Worm (Caenorhabditis elegans): ENCODE data around the gene sqd-1.

Gene sqd-1

ce11 chrIV:6323654-6324224 is at the start of gene sqd-1 (continued):
- TF ChIP-seq lim-7 (GFP tag; IDR thresholded peaks at IDR 0.05), result peak; percentile 74
- TF ChIP-seq ctbp-1 (GFP tag; IDR thresholded peaks at IDR 0.05), result peak; percentile 87
- TF ChIP-seq hlh-30 (tag; optimal IDR thresholded peaks at IDR 0.05; ENCODE audit: insufficient read depth), result peak; percentile 92
- TF ChIP-seq ceh-32 (tag; optimal IDR thresholded peaks at IDR 0.05; ENCODE audit: poor library complexity), result peak; percentile 79
- TF ChIP-seq F37D6.2 (tag; optimal IDR thresholded peaks at IDR 0.05), result peak; percentile 89
- no peak for TF ChIP-seq unc-39 (tag; optimal IDR thresholded peaks at IDR 0.05)
- peak; percentile 96 for TF ChIP-seq dmd-6 (GFP tag; IDR thresholded peaks at IDR 0.05)
- peak; percentile 53; the same call in 1 of the 2 replicates for TF ChIP-seq dmd-8 (GFP tag; IDR thresholded peaks at IDR 0.05)
- peak; percentile 88 for TF ChIP-seq Y75B8A.6 (GFP tag; IDR thresholded peaks at IDR 0.05)
- peak; percentile 88 for TF ChIP-seq F10B5.3 (tag; optimal IDR thresholded peaks at IDR 0.05)
- TF ChIP-seq nhr-28 (tag; optimal IDR thresholded peaks at IDR 0.05), result peak; percentile 76
- no peak for TF ChIP-seq egl-27 (tag; optimal IDR thresholded peaks at IDR 0.05)
- TF ChIP-seq F44E2.7 (GFP tag; IDR thresholded peaks at IDR 0.05), result no peak
- peak; percentile 98 for TF ChIP-seq T26A8.4 (GFP tag; IDR thresholded peaks at IDR 0.05)
- TF ChIP-seq mxl-2 (GFP tag; conservative IDR thresholded peaks at IDR 0.05), result no peak
- peak; percentile 53 to 61 for TF ChIP-seq mdl-1 (tag; optimal IDR thresholded peaks at IDR 0.05)
- TF ChIP-seq madf-9 (GFP tag; conservative IDR thresholded peaks at IDR 0.05), result peak; percentile 92
- peak; percentile 76; the same call in 1 of the 2 replicates for TF ChIP-seq php-3 (GFP tag; IDR thresholded peaks at IDR 0.05)
- peak; percentile 70 for TF ChIP-seq sdz-12 (GFP tag; optimal IDR thresholded peaks at IDR 0.05)
- peak; percentile 92 for TF ChIP-seq arid-1 (GFP tag; conservative IDR thresholded peaks at IDR 0.05)
- peak; percentile 90 for TF ChIP-seq zfp-3 (GFP tag; conservative IDR thresholded peaks at IDR 0.05)
- TF ChIP-seq lin-39 (tag; optimal IDR thresholded peaks at IDR 0.05), result no peak
- TF ChIP-seq ceh-44 (GFP tag; IDR thresholded peaks at IDR 0.05), result peak; percentile 84; the same call in 1 of the 2 replicates
- TF ChIP-seq pha-4 (GFP tag; IDR thresholded peaks at IDR 0.05), result peak; percentile 92
- no peak for TF ChIP-seq pha-4 (tag; optimal IDR thresholded peaks at IDR 0.05)
- peak; percentile 7 for TF ChIP-seq ztf-11 (tag; optimal IDR thresholded peaks at IDR 0.05)
- 0 out of 2 replicates have a peak, but pooled peaks have one; percentile 64 for TF ChIP-seq Y105C5A.15 (GFP tag; IDR thresholded peaks at IDR 0.05)
- peak; percentile 81 for TF ChIP-seq nhr-77 (tag; optimal IDR thresholded peaks at IDR 0.05)
- TF ChIP-seq skn-1 (tag; optimal IDR thresholded peaks at IDR 0.05), result no peak
- peak; percentile 48; the same call in 1 of the 2 replicates for TF ChIP-seq nhr-41 (GFP tag; IDR thresholded peaks at IDR 0.05)
- peak; percentile 52 for TF ChIP-seq ces-1 (GFP tag; optimal IDR thresholded peaks at IDR 0.05)
- TF ChIP-seq saeg-2 (GFP tag; IDR thresholded peaks at IDR 0.05), result peak; percentile 86
- TF ChIP-seq tag-97 (GFP tag; IDR thresholded peaks at IDR 0.05), result no peak
- peak; percentile 90 for TF ChIP-seq vab-7 (GFP tag; IDR thresholded peaks at IDR 0.05)
- TF ChIP-seq daf-12 (tag; optimal IDR thresholded peaks at IDR 0.05), result no peak
- peak; percentile 93 for TF ChIP-seq mdt-29 (GFP tag; IDR thresholded peaks at IDR 0.05)
- peak; percentile 0 for TF ChIP-seq zag-1 (tag; optimal IDR thresholded peaks at IDR 0.05)
- TF ChIP-seq fos-1 (tag; optimal IDR thresholded peaks at IDR 0.05), result peak; percentile 53
- peak; percentile 64 for TF ChIP-seq nhr-111 (GFP tag; optimal IDR thresholded peaks at IDR 0.05)
- TF ChIP-seq zip-11 (GFP tag; IDR thresholded peaks at IDR 0.05), result no peak
- peak; percentile 91 for TF ChIP-seq egl-43 (GFP tag; IDR thresholded peaks at IDR 0.05)
- TF ChIP-seq lir-3 (tag; optimal IDR thresholded peaks at IDR 0.05), result no peak
- TF ChIP-seq dve-1 (tag; optimal IDR thresholded peaks at IDR 0.05; ENCODE audit: insufficient read depth), result peak; percentile 99
- TF ChIP-seq ZK546.5 (tag; optimal IDR thresholded peaks at IDR 0.05), result peak; percentile 100
- TF ChIP-seq aly-2 (tag; optimal IDR thresholded peaks at IDR 0.05), result no peak
- TF ChIP-seq dpl-1 (GFP tag; optimal IDR thresholded peaks at IDR 0.05), result peak; percentile 93
- no peak for TF ChIP-seq daf-8 (GFP tag; IDR thresholded peaks at IDR 0.05)
- no peak for TF ChIP-seq ceh-62 (tag; optimal IDR thresholded peaks at IDR 0.05)
- peak; percentile 53 for TF ChIP-seq zip-2 (tag; optimal IDR thresholded peaks at IDR 0.05)
- peak; percentile 39 to 96 for TF ChIP-seq unc-62 (GFP tag; optimal IDR thresholded peaks at IDR 0.05 in 1 of 2)
- TF ChIP-seq unc-62 (tag; optimal IDR thresholded peaks at IDR 0.05), result no peak
